Worm (Caenorhabditis elegans) whole organism, L4/young adult: ENCODE data around the gene R09H10.7.

Source experiments
- W03F9.2 ChIP-seq: fragments of 150-350 bp; optimal IDR thresholded peaks from 2 replicates; lab custom pipeline; 2014; ENCODE audit warnings: missing biosample characterization, missing genetic modification characterization
- dao-5 ChIP-seq: sonication (generic microtip); optimal IDR thresholded peaks from 2 replicates; lab custom pipeline; 2016; ENCODE audit warnings: missing genotype, missing genetic modification characterization, moderate library complexity, missing compliant biosample characterization
- him-1 ChIP-seq: sonication (generic microtip); optimal IDR thresholded peaks from 2 replicates; lab custom pipeline; 2016; ENCODE audit warnings: missing genotype, missing genetic modification reagents, missing genetic modification characterization, missing compliant biosample characterization

Gene R09H10.7

ce11 chrIV:10620811-10621210 lies at the start of gene R09H10.7:
Gene R09H10.7 (plus strand): TSS chrIV:10621111.
- no peak for TF ChIP-seq dao-5 (tag; lab: Kevin White, UChicago)
- no peak for TF ChIP-seq him-1
- TF ChIP-seq W03F9.2: no peak

- TF ChIP-seq him-1 (no peak), dao-5 (tag; lab: Kevin White, UChicago) (no peak), W03F9.2 (no peak)
These were observed 47.4 kb upstream of the R09H10.7 start for ce11 chrIV:10573471-10573870.

- TF ChIP-seq dao-5 (tag; lab: Kevin White, UChicago) (no peak), W03F9.2 (no peak), him-1 (no peak)
These were observed 46.4 kb upstream of the R09H10.7 start for ce11 chrIV:10574471-10574870.

- TF ChIP-seq dao-5 (tag; lab: Kevin White, UChicago): no peak
- no peak for TF ChIP-seq him-1
- TF ChIP-seq W03F9.2: no peak
These were observed 44.9 kb upstream of the R09H10.7 start, which contains the start of gene efn-2 for ce11 chrIV:10576050-10576449. Gene efn-2 (plus strand): TSS chrIV:10576350.

ce11 chrIV:10576624-10577023 lies 44.3 kb upstream of the R09H10.7 start:
- no peak for TF ChIP-seq dao-5 (tag; lab: Kevin White, UChicago)
- TF ChIP-seq him-1: no peak
- TF ChIP-seq W03F9.2: no peak

ce11 chrIV:10577600-10577999 lies 43.3 kb upstream of the R09H10.7 start:
- no peak for TF ChIP-seq dao-5 (tag; lab: Kevin White, UChicago)
- no peak for TF ChIP-seq W03F9.2
- TF ChIP-seq him-1: no peak

- no peak for TF ChIP-seq W03F9.2
- TF ChIP-seq dao-5 (tag; lab: Kevin White, UChicago): no peak
- TF ChIP-seq him-1: no peak
These were observed 42.5 kb upstream of the R09H10.7 start, which contains the start of gene lgc-43 for ce11 chrIV:10578367-10578766. Gene lgc-43 (plus strand): TSS chrIV:10578667.

- no peak for TF ChIP-seq him-1
- TF ChIP-seq dao-5 (tag; lab: Kevin White, UChicago): no peak
These were observed 36.7 kb upstream of the R09H10.7 start, which contains the start of gene oac-8 for ce11 chrIV:10584237-10584636. Gene oac-8 (plus strand): TSS chrIV:10584537.

ce11 chrIV:10589072-10589471 lies 31.8 kb upstream of the R09H10.7 start, which contains the start of gene C43F9.4:
Gene C43F9.4 (minus strand): TSS chrIV:10589172.
- no peak for TF ChIP-seq him-1
- TF ChIP-seq dao-5 (tag; lab: Kevin White, UChicago): no peak

- TF ChIP-seq him-1 (no peak), W03F9.2 (no peak), dao-5 (tag; lab: Kevin White, UChicago) (no peak)
These were observed 30.3 kb upstream of the R09H10.7 start, which contains the start of the genes C43F9.5 and nkb-2 for ce11 chrIV:10590649-10591048. Gene C43F9.5 (minus strand): TSS chrIV:10590749. Gene nkb-2 (plus strand): TSS chrIV:10590925.

ce11 chrIV:10593570-10593969 lies 27.3 kb upstream of the R09H10.7 start, which contains the start of gene C43F9.7:
Gene C43F9.7 (minus strand): TSS chrIV:10593670.
- TF ChIP-seq dao-5 (tag; lab: Kevin White, UChicago): no peak
- no peak for TF ChIP-seq W03F9.2
- TF ChIP-seq him-1: no peak

- no peak for TF ChIP-seq dao-5 (tag; lab: Kevin White, UChicago)
- TF ChIP-seq W03F9.2: no peak
- TF ChIP-seq him-1: no peak
These were observed 24.4 kb upstream of the R09H10.7 start, which contains the start of gene C43F9.11 for ce11 chrIV:10596505-10596904. Gene C43F9.11 (plus strand): TSS chrIV:10596805.

ce11 chrIV:10599983-10600382 lies 20.9 kb upstream of the R09H10.7 start, which contains the start of gene R09H10.1:
Gene R09H10.1 (plus strand): TSS chrIV:10600283.
- TF ChIP-seq him-1: no peak
- TF ChIP-seq W03F9.2: no peak
- no peak for TF ChIP-seq dao-5 (tag; lab: Kevin White, UChicago)

- TF ChIP-seq W03F9.2 (no peak), dao-5 (tag; lab: Kevin White, UChicago) (no peak), him-1 (no peak)
These were observed 18.3 kb upstream of the R09H10.7 start, which contains the start of gene R09H10.2 for ce11 chrIV:10602644-10603043. Gene R09H10.2 (plus strand): TSS chrIV:10602944.

ce11 chrIV:10606575-10607080 lies 14.3 kb upstream of the R09H10.7 start, which contains the start of gene R09H10.3:
Gene R09H10.3 (plus strand): TSS chrIV:10607030.
- TF ChIP-seq dao-5 (tag; lab: Kevin White, UChicago) (no peak), W03F9.2 (no peak), him-1 (no peak)
